Fruit fly (Drosophila melanogaster) S2 (cell line): ENCODE data around the gene CG5151.

Experiments
- CG8478 ChIP-seq: fragments of >200 bp; optimal IDR thresholded peaks from 2 replicates; lab custom pipeline; 2018
- CTCF ChIP-seq, 2 experiments: fragments of >200 bp; optimal IDR thresholded peaks; 2 replicates each; lab custom pipeline; 2018

DNA sequence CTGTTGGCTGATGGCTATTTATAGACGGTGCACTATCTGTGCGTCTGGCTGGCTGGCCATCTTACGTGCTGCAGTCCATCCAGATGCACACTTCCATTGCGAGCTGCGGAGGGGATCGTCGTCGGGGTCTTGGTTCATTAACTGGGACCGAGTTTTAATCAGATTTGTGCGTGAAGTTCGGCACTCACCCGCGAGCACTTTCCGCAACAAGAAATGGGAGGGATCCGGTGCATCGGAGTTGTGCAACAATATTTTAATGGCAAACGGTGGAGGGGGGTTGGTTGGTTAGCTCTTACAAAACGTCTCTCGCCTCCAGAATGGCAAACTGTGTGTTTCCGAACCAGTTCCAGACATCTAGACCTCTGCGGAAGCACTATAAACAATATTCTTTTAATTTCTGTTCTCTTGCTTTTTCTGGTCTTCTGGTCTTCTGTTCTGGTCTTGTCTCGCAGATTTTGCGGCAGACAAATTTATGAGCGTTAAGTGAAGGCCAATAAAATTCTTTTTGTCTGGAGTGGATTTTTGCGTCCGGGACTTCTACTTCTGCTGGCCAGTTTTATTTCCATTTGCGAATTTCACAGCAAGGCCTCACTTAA, 32.2 kb upstream of the CG5151 start:
- TF ChIP-seq CTCF (optimal IDR thresholded peaks at IDR 0.05; lab: Kevin White, UChicago) (no peak), CG8478 (lab: Kevin White, UChicago) (no peak)
